Worm (Caenorhabditis elegans) whole organism, L4/young adult: ENCODE results near the gene riok-3.

Source experiments
- W03F9.2 ChIP-seq: fragments of 150-350 bp; optimal IDR thresholded peaks from 2 replicates; lab custom pipeline; 2014; ENCODE audit warnings: missing biosample characterization, missing genetic modification characterization
- dao-5 ChIP-seq: sonication (generic microtip); optimal IDR thresholded peaks from 2 replicates; lab custom pipeline; 2016; ENCODE audit warnings: missing genotype, missing genetic modification characterization, moderate library complexity, missing compliant biosample characterization
- him-1 ChIP-seq: sonication (generic microtip); optimal IDR thresholded peaks from 2 replicates; lab custom pipeline; 2016; ENCODE audit warnings: missing genotype, missing genetic modification reagents, missing genetic modification characterization, missing compliant biosample characterization

ce11 chrIII:9793592-9794417 lies 11.0 kb downstream of the riok-3 start, which contains the start of the genes R10E11.9 and mcm-6:
- TF ChIP-seq W03F9.2 (tag; lab: Kevin White, UChicago) (no peak), him-1 (tag; lab: Kevin White, UChicago) (no peak), dao-5 (tag; lab: Kevin White, UChicago) (no peak)
